Worm (Caenorhabditis elegans) whole organism, late embryonic: Measurements from ENCODE around the gene cyp-34A5.

Experiments
- K09A11.1 ChIP-seq: sonication (generic microtip); optimal IDR thresholded peaks from 2 replicates; lab custom pipeline; 2017; ENCODE audit warnings: antibody characterized with exemption, mild to moderate bottlenecking, missing genetic modification characterization, missing compliant biosample characterization; ENCODE audit not compliant: insufficient read depth
- Y22D7AL.16 ChIP-seq: sonication (generic microtip); optimal IDR thresholded peaks from 2 replicates; lab custom pipeline; 2016; ENCODE audit warnings: missing genetic modification characterization, missing compliant biosample characterization
- ahr-1 ChIP-seq: sonication (generic microtip); optimal IDR thresholded peaks from 2 replicates; lab custom pipeline; 2016; ENCODE audit warnings: missing genetic modification characterization, missing compliant biosample characterization
- ama-1 ChIP-seq: fragments of 150-350 bp; optimal IDR thresholded peaks from 2 replicates; lab custom pipeline; 2014
- ceh-14 ChIP-seq: sonication (generic microtip); optimal IDR thresholded peaks from 2 replicates; lab custom pipeline; 2016; ENCODE audit warnings: missing genotype, missing genetic modification characterization, missing compliant biosample characterization
- ceh-19 ChIP-seq: fragments of 200-800 bp; sonication (Bioruptor generic); optimal IDR thresholded peaks from 2 replicates; lab custom pipeline; 2018; ENCODE audit warnings: mild to moderate bottlenecking, missing genetic modification characterization, missing compliant biosample characterization
- ceh-2 ChIP-seq: sonication (generic microtip); optimal IDR thresholded peaks from 2 replicates; lab custom pipeline; 2016; ENCODE audit warnings: missing genotype, missing genetic modification characterization, missing compliant biosample characterization
- ceh-24 ChIP-seq: sonication (generic microtip); optimal IDR thresholded peaks from 2 replicates; lab custom pipeline; 2016; ENCODE audit warnings: mild to moderate bottlenecking, missing genetic modification characterization, missing compliant biosample characterization
- ceh-30 ChIP-seq: fragments of 150-350 bp; optimal IDR thresholded peaks from 2 replicates; lab custom pipeline; 2014; ENCODE audit warnings: missing biosample characterization, missing genetic modification characterization
- ceh-31 ChIP-seq: sonication (generic microtip); optimal IDR thresholded peaks from 2 replicates; lab custom pipeline; 2016; ENCODE audit warnings: missing genetic modification characterization, missing compliant biosample characterization
- ceh-48 ChIP-seq: sonication (generic microtip); optimal IDR thresholded peaks from 2 replicates; lab custom pipeline; 2016; ENCODE audit warnings: missing genetic modification characterization, inconsistent platforms, missing compliant biosample characterization
- ceh-9 ChIP-seq: sonication (generic microtip); optimal IDR thresholded peaks from 2 replicates; lab custom pipeline; 2016; ENCODE audit warnings: mild to moderate bottlenecking, missing genetic modification characterization, inconsistent platforms, missing compliant biosample characterization
- che-1 ChIP-seq: sonication (generic microtip); optimal IDR thresholded peaks from 2 replicates; lab custom pipeline; 2016; ENCODE audit warnings: mild to moderate bottlenecking, missing genetic modification characterization, missing compliant biosample characterization
- dve-1 ChIP-seq: sonication (generic microtip); optimal IDR thresholded peaks from 2 replicates; lab custom pipeline; 2017; ENCODE audit warnings: antibody characterized with exemption, mild to moderate bottlenecking, missing genetic modification characterization, missing compliant biosample characterization
- elt-2 ChIP-seq: sonication (generic microtip); optimal IDR thresholded peaks from 2 replicates; lab custom pipeline; 2016; ENCODE audit warnings: missing genetic modification reagents, missing genetic modification characterization, missing compliant biosample characterization
- elt-4 ChIP-seq: sonication (generic microtip); optimal IDR thresholded peaks from 2 replicates; lab custom pipeline; 2016; ENCODE audit warnings: missing genetic modification characterization, missing compliant biosample characterization
- fax-1 ChIP-seq: sonication (generic microtip); optimal IDR thresholded peaks from 2 replicates; lab custom pipeline; 2016; ENCODE audit warnings: missing genotype, missing genetic modification characterization, missing compliant biosample characterization
- fkh-10 ChIP-seq: fragments of 150-350 bp; optimal IDR thresholded peaks from 2 replicates; lab custom pipeline; 2014; ENCODE audit warnings: missing biosample characterization, missing genetic modification reagents, missing genetic modification characterization
- gmeb-2 ChIP-seq: sonication (generic microtip); optimal IDR thresholded peaks from 2 replicates; lab custom pipeline; 2016; ENCODE audit warnings: missing genetic modification characterization, inconsistent platforms, missing compliant biosample characterization
- hlh-13 ChIP-seq: fragments of 200-800 bp; sonication (Bioruptor generic); optimal IDR thresholded peaks from 2 replicates; lab custom pipeline; 2018; ENCODE audit warnings: mild to moderate bottlenecking, missing genetic modification characterization, missing compliant biosample characterization
- madf-2 ChIP-seq: sonication (generic microtip); optimal IDR thresholded peaks from 2 replicates; lab custom pipeline; 2017; ENCODE audit warnings: missing genetic modification characterization, missing compliant biosample characterization
- nhr-11 ChIP-seq: fragments of 150-350 bp; optimal IDR thresholded peaks from 2 replicates; lab custom pipeline; 2014; ENCODE audit warnings: missing biosample characterization, missing genetic modification characterization
- nhr-232 ChIP-seq: sonication (generic microtip); optimal IDR thresholded peaks from 2 replicates; lab custom pipeline; 2016; ENCODE audit warnings: missing genetic modification characterization, missing compliant biosample characterization
- pag-3 ChIP-seq: sonication (generic microtip); optimal IDR thresholded peaks from 2 replicates; lab custom pipeline; 2016; ENCODE audit warnings: missing compliant biosample characterization, missing genetic modification characterization, borderline replicate concordance
- pat-9 ChIP-seq: fragments of 200-800 bp; sonication (Bioruptor generic); optimal IDR thresholded peaks from 2 replicates; lab custom pipeline; 2018; ENCODE audit warnings: mild to moderate bottlenecking, missing genetic modification characterization, moderate library complexity, missing compliant biosample characterization
- pax-1 ChIP-seq: fragments of 150-350 bp; optimal IDR thresholded peaks from 2 replicates; lab custom pipeline; 2014; ENCODE audit warnings: missing biosample characterization, missing genetic modification characterization
- pha-2 ChIP-seq: sonication (generic microtip); optimal IDR thresholded peaks from 2 replicates; lab custom pipeline; 2017; ENCODE audit warnings: mild to moderate bottlenecking, missing genetic modification characterization, missing compliant biosample characterization
- pha-4 ChIP-seq: fragments of 150-350 bp; optimal IDR thresholded peaks from 2 replicates; lab custom pipeline; 2018; ENCODE audit warnings: missing biosample characterization, missing genetic modification reagents, missing genetic modification characterization
- syd-9 ChIP-seq: sonication (generic microtip); optimal IDR thresholded peaks from 2 replicates; lab custom pipeline; 2016; ENCODE audit warnings: mild to moderate bottlenecking, missing genetic modification characterization, moderate library complexity, missing compliant biosample characterization
- tbx-7 ChIP-seq: sonication (generic microtip); optimal IDR thresholded peaks from 2 replicates; lab custom pipeline; 2016; ENCODE audit warnings: missing genotype, missing genetic modification characterization, missing compliant biosample characterization
- unc-3 ChIP-seq, 2 experiments: fragments of 200-800 bp in 1 of 2; sonication (Bioruptor generic) in 1 of 2; sonication (generic microtip) in 1 of 2; conservative IDR thresholded peaks in 1 of 2; optimal IDR thresholded peaks in 1 of 2; 2 replicates each; pipeline versions ENCODE4 v1.3.6 to Lab custom; 2016 to 2022; ENCODE audit warnings: missing compliant biosample characterization in 2 of 2, missing genetic modification characterization in 2 of 2, missing genetic modification reagents in 1 of 2
- unc-42 ChIP-seq: sonication (generic microtip); optimal IDR thresholded peaks from 2 replicates; lab custom pipeline; 2016; ENCODE audit warnings: missing genotype, missing genetic modification characterization, missing compliant biosample characterization
- unc-86 ChIP-seq: sonication (generic microtip); optimal IDR thresholded peaks from 2 replicates; lab custom pipeline; 2016; ENCODE audit warnings: missing genetic modification characterization, missing compliant biosample characterization
- ztf-16 ChIP-seq: sonication (generic microtip); optimal IDR thresholded peaks from 2 replicates; lab custom pipeline; 2017; ENCODE audit warnings: missing genetic modification characterization, missing compliant biosample characterization

The cyp-34A5 gene

DNA sequence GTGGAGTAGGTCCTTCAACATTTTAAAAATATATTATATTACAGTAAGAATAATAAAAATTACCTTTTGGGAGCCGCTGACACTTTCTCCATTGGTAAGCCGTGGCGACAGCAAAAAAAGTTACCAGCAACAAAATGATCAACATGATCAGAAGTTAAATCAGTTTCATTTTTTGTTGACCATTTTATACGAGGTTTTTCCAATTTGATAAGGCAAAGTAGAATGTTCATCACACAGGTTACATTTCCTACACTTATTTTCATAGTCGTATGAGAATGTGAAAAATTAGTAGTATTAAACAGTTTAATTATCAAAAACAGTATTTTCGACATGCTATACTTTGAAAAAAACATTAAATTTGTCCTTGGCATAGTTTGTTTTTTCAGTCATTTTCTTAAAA, 15.3 kb upstream of the cyp-34A5 start, which contains the start of gene cyp-34A10:
Gene cyp-34A10 (minus strand): TSS at position 146 of the 400 bp plus-strand sequence.
- TF ChIP-seq gmeb-2 (tag; lab: Kevin White, UChicago) (no peak), K09A11.1 (tag; lab: Kevin White, UChicago) (no peak), nhr-232 (no peak)

DNA sequence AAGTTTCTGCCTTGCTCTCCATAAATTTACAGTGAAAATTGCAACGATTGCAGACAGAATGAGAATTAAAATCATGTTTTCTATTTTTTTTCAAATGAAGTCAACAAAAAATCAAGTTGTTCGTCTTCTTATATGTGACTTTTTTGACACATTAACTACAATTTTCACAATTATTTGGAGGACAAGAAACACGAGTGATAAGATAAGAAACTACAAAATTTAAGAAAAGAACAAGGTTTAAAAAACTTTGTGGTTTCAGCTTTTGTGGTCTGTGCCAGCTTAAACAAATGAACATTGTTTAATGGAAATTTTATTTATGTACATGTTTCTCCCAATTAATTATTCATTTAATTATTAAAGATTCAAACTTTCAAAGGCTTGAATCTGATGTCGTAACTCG, 12.9 kb upstream of the cyp-34A5 start, which contains the start of gene cyp-34A9:
Gene cyp-34A9 (minus strand): TSS at position 131 of the 400 bp plus-strand sequence.
- TF ChIP-seq elt-2 (tag; lab: Kevin White, UChicago) (peak; percentile 2), ztf-16 (tag; lab: Kevin White, UChicago) (no peak), ceh-30 (tag; lab: Kevin White, UChicago) (no peak), ceh-24 (tag; lab: Kevin White, UChicago) (no peak), unc-3 (GFP tag; conservative IDR thresholded peaks at IDR 0.05; lab: Robert Waterston, UW) (no peak), unc-3 (tag; optimal IDR thresholded peaks at IDR 0.05; lab: Kevin White, UChicago) (no peak), fax-1 (tag; lab: Kevin White, UChicago) (no peak), ama-1 (lab: Kevin White, UChicago) (no peak), nhr-232 (no peak)
- TF ChIP-seq, all 69 proteins: peak for 1

DNA sequence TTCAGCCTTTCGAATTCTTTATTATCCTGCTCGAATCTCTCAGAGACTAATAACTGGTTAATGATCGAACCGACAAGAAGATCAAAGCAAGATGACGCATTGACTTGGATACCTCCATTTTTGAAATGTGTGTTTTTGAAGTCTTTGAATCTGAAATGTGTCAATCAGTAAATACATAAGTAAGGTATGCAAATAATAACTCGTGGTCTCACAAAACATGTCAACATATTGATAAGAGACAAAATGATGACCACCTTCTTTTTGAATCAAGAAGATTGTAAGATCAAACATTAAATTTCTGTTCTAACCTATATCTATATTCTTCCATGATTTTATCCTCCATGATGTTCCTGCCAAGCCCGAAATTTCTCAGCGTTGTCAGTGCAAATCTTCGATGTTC, 12.2 kb upstream of the cyp-34A5 start:
- TF ChIP-seq unc-86 (tag; lab: Kevin White, UChicago) (no peak), ceh-30 (tag; lab: Kevin White, UChicago) (no peak), ceh-31 (tag; lab: Kevin White, UChicago) (no peak), Y22D7AL.16 (tag; lab: Kevin White, UChicago) (no peak), pha-4 (no peak), hlh-13 (GFP tag; lab: Kevin White, UChicago) (no peak), pat-9 (tag; lab: Kevin White, UChicago) (no peak), ceh-48 (tag; lab: Kevin White, UChicago) (no peak), ceh-19 (GFP tag; lab: Kevin White, UChicago) (no peak), ztf-16 (tag; lab: Kevin White, UChicago) (no peak), unc-42 (tag; lab: Kevin White, UChicago) (no peak), syd-9 (no peak), madf-2 (tag; lab: Kevin White, UChicago) (no peak), fkh-10 (GFP tag; lab: Kevin White, UChicago) (no peak), pag-3 (tag; lab: Kevin White, UChicago) (no peak)

DNA sequence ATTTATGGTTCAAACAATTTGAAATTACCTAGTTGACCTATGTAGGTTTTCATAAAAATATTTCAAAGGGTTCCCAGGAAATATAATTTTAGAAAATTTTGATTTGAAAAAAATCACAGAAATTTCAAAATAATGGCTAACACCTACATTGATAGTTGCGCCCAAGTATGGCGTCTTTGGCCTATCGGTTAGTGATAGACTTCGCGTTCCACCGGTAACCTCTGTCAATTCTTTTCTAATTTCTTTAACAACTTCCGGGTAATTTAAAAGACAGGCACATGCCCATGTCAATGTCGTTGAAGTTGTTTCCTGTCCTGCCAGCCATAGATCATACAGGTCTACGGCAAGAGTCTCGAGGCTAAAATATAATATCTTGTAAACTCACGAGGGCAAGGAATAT, 11.4 kb upstream of the cyp-34A5 start:
- TF ChIP-seq pat-9 (tag; lab: Kevin White, UChicago) = no peak
- TF ChIP-seq nhr-232 = no peak
- TF ChIP-seq gmeb-2 (tag; lab: Kevin White, UChicago) = no peak
- no peak for TF ChIP-seq elt-4 (tag; lab: Kevin White, UChicago)
- TF ChIP-seq dve-1 (tag; lab: Kevin White, UChicago) = no peak
- no peak for TF ChIP-seq ceh-48 (tag; lab: Kevin White, UChicago)
- TF ChIP-seq ceh-2 (tag; lab: Kevin White, UChicago) = no peak
- no peak for TF ChIP-seq tbx-7 (tag; lab: Kevin White, UChicago)
- no peak for TF ChIP-seq unc-42 (tag; lab: Kevin White, UChicago)
- TF ChIP-seq ceh-14 (tag; lab: Kevin White, UChicago) = no peak
- TF ChIP-seq nhr-11 (tag; lab: Kevin White, UChicago) = no peak
- TF ChIP-seq unc-3 (GFP tag; conservative IDR thresholded peaks at IDR 0.05; lab: Robert Waterston, UW) = no peak
- no peak for TF ChIP-seq unc-3 (tag; optimal IDR thresholded peaks at IDR 0.05; lab: Kevin White, UChicago)
- TF ChIP-seq ceh-9 (tag; lab: Kevin White, UChicago) = no peak
- TF ChIP-seq che-1 = no peak
- TF ChIP-seq pha-2 = no peak
- no peak for TF ChIP-seq hlh-13 (GFP tag; lab: Kevin White, UChicago)
- no peak for TF ChIP-seq pax-1 (tag; lab: Kevin White, UChicago)
- TF ChIP-seq ahr-1 (tag; lab: Kevin White, UChicago) = no peak
- TF ChIP-seq, all 69 proteins: peak for 0
